Worm (Caenorhabditis elegans) whole organism, young adult: ENCODE data around the gene prx-10.

Experiments
- F49E8.2 ChIP-seq: sonication (generic microtip); optimal IDR thresholded peaks from 3 replicates; lab custom pipeline; 2017; ENCODE audit warnings: missing genetic modification characterization, mild to moderate bottlenecking, missing compliant biosample characterization, antibody characterized with exemption, moderate library complexity; ENCODE audit not compliant: insufficient read depth
- ceh-40 ChIP-seq: fragments of 200-800 bp; sonication (Bioruptor generic); IDR thresholded peaks from 2 replicates; pipeline ENCODE4 v1.3.6; 2022; ENCODE audit warnings: missing genetic modification characterization, missing compliant biosample characterization
- dpl-1 ChIP-seq: fragments of 150-350 bp; optimal IDR thresholded peaks from 2 replicates; lab custom pipeline; 2014; ENCODE audit warnings: missing biosample characterization, missing genetic modification reagents, missing genetic modification characterization
- efl-1 ChIP-seq: fragments of 150-350 bp; optimal IDR thresholded peaks from 2 replicates; lab custom pipeline; 2014; ENCODE audit warnings: missing biosample characterization, missing genetic modification reagents, missing genetic modification characterization
- nfya-1 ChIP-seq: sonication (generic microtip); optimal IDR thresholded peaks from 2 replicates; lab custom pipeline; 2017; ENCODE audit warnings: antibody characterized with exemption, missing compliant biosample characterization, missing genetic modification characterization, borderline replicate concordance; ENCODE audit not compliant: insufficient read depth
- nfya-2 ChIP-seq: fragments of 200-800 bp; sonication (Bioruptor generic); IDR thresholded peaks from 2 replicates; pipeline ENCODE4 v1.3.6; 2022; ENCODE audit warnings: missing genetic modification reagents, missing genetic modification characterization, missing compliant biosample characterization
- tbx-9 ChIP-seq: sonication (generic microtip); optimal IDR thresholded peaks from 2 replicates; lab custom pipeline; 2016; ENCODE audit warnings: borderline replicate concordance, missing genetic modification characterization, inconsistent platforms, missing compliant biosample characterization
- ztf-25 ChIP-seq: fragments of 200-800 bp; sonication (Bioruptor generic); IDR thresholded peaks from 2 replicates; pipeline ENCODE4 v1.3.6; 2022; ENCODE audit warnings: missing genetic modification reagents, missing genetic modification characterization, missing compliant biosample characterization

ce11 chrIII:5208992-5209391, 27.2 kb upstream of the prx-10 start, which contains the start of gene syx-16:
- no peak for TF ChIP-seq ceh-40 (GFP tag; lab: Robert Waterston, UW)
- no peak for TF ChIP-seq nfya-1 (tag; lab: Kevin White, UChicago)
- TF ChIP-seq F49E8.2 = no peak
- no peak for TF ChIP-seq tbx-9 (tag; lab: Kevin White, UChicago)
- TF ChIP-seq ztf-25 (GFP tag; lab: Robert Waterston, UW) = no peak
- TF ChIP-seq dpl-1 (GFP tag; lab: Kevin White, UChicago) = no peak
- TF ChIP-seq efl-1 = no peak
- no peak for TF ChIP-seq nfya-2
